Fruit fly (Drosophila melanogaster): ENCODE data around the gene CG13454.

Gene CG13454

dm6 chr3L:15541281-15541680, 24.4 kb upstream of the CG13454 start:
- no peak for TF ChIP-seq br (GFP tag; optimal IDR thresholded peaks at IDR 0.05)
- TF ChIP-seq jim (GFP tag; optimal IDR thresholded peaks at IDR 0.05) = no peak
- TF ChIP-seq sage (GFP tag; optimal IDR thresholded peaks at IDR 0.05) = no peak
- TF ChIP-seq Sp1 (GFP tag; optimal IDR thresholded peaks at IDR 0.05) = no peak
- no peak for TF ChIP-seq CG32264 (GFP tag; optimal IDR thresholded peaks at IDR 0.05)
- no peak for TF ChIP-seq woc (GFP tag; optimal IDR thresholded peaks at IDR 0.05)
- TF ChIP-seq Hnf4 (GFP tag; optimal IDR thresholded peaks at IDR 0.05) = no peak
- TF ChIP-seq tai (GFP tag; optimal IDR thresholded peaks at IDR 0.05) = no peak

DNA sequence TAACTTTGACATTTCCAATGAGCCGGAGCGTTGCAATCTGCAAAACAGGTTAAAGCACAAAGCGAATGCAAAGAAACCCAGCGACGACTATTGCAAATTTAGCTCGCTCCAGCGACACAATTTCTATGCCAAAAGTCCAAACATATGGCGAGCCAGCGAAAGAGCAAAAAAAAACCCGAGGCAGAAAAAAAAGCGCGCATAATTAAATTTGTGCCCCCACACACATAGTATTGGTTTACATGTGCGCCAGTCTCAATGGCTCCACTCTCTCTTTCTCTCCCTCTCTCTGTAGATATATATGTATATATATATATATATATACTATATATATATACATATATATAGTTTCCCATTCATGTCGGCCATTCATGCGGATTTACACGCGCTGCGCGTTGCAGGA, 23.8 kb upstream of the CG13454 start:
- TF ChIP-seq Rel (GFP tag; optimal IDR thresholded peaks at IDR 0.05) (no peak), Rel (tag; optimal IDR thresholded peaks at IDR 0.05) (no peak), CG32264 (GFP tag; optimal IDR thresholded peaks at IDR 0.05) (no peak), Dfd (GFP tag; optimal IDR thresholded peaks at IDR 0.05) (no peak), Mio (GFP tag; optimal IDR thresholded peaks at IDR 0.05) (no peak), CrebA (GFP tag; optimal IDR thresholded peaks at IDR 0.05; ENCODE audit: borderline replicate concordance) (no peak), Hnf4 (GFP tag; optimal IDR thresholded peaks at IDR 0.05) (no peak), Sp1 (GFP tag; optimal IDR thresholded peaks at IDR 0.05) (no peak)

- TF ChIP-seq Jra (GFP tag; optimal IDR thresholded peaks at IDR 0.05) (no peak), dmrt93B (GFP tag; optimal IDR thresholded peaks at IDR 0.05) (no peak)
Observed at dm6 chr3L:15539903-15540409, 23.1 kb upstream of the CG13454 start.

- TF ChIP-seq CrebA (GFP tag; optimal IDR thresholded peaks at IDR 0.05; ENCODE audit: borderline replicate concordance) (no peak), Rel (GFP tag; optimal IDR thresholded peaks at IDR 0.05) (no peak), Rel (tag; optimal IDR thresholded peaks at IDR 0.05) (peak; percentile 95)
Observed at dm6 chr3L:15538582-15539490, 22.0 kb upstream of the CG13454 start.

- no peak for TF ChIP-seq jim (GFP tag; optimal IDR thresholded peaks at IDR 0.05)
- TF ChIP-seq Sp1 (GFP tag; optimal IDR thresholded peaks at IDR 0.05) = peak; percentile 24
- peak in 1 of 2 experiments; percentile 56 for TF ChIP-seq foxo (GFP tag; optimal IDR thresholded peaks at IDR 0.05)
- TF ChIP-seq dmrt93B (GFP tag; optimal IDR thresholded peaks at IDR 0.05) = no peak
- no peak for TF ChIP-seq pan (optimal IDR thresholded peaks at IDR 0.05)
- peak; percentile 10 for TF ChIP-seq sv (GFP tag; optimal IDR thresholded peaks at IDR 0.05)
- no peak for TF ChIP-seq Jra (GFP tag; optimal IDR thresholded peaks at IDR 0.05)
- no peak for TF ChIP-seq N (GFP tag; optimal IDR thresholded peaks at IDR 0.05)
- TF ChIP-seq Hnf4 (GFP tag; optimal IDR thresholded peaks at IDR 0.05) = peak; percentile 14
- no peak for TF ChIP-seq Vsx2 (GFP tag; optimal IDR thresholded peaks at IDR 0.05; ENCODE audit: partially characterized antibody)
- no peak for TF ChIP-seq sage (GFP tag; optimal IDR thresholded peaks at IDR 0.05)
- peak; percentile 53 for TF ChIP-seq rgr (GFP tag; optimal IDR thresholded peaks at IDR 0.05)
- TF ChIP-seq tai (GFP tag; optimal IDR thresholded peaks at IDR 0.05) = no peak
- no peak for TF ChIP-seq woc (GFP tag; optimal IDR thresholded peaks at IDR 0.05)
- TF ChIP-seq CG9705 (GFP tag; optimal IDR thresholded peaks at IDR 0.05) = no peak
- peak; percentile 36 for TF ChIP-seq brk (GFP tag; optimal IDR thresholded peaks at IDR 0.05)
- no peak for TF ChIP-seq CG32264 (GFP tag; optimal IDR thresholded peaks at IDR 0.05)
- peak; percentile 53 for TF ChIP-seq ey (GFP tag; optimal IDR thresholded peaks at IDR 0.05)
- TF ChIP-seq br (GFP tag; optimal IDR thresholded peaks at IDR 0.05) = peak; percentile 24
- no peak for TF ChIP-seq Dfd (GFP tag; optimal IDR thresholded peaks at IDR 0.05)
- TF ChIP-seq OdsH (GFP tag; optimal IDR thresholded peaks at IDR 0.05) = peak; percentile 46
- TF ChIP-seq Myc (optimal IDR thresholded peaks at IDR 0.05) = no peak
- TF ChIP-seq usp (GFP tag; optimal IDR thresholded peaks at IDR 0.05) = no peak
- TF ChIP-seq Hr78 (GFP tag; optimal IDR thresholded peaks at IDR 0.05) = no peak
- no peak for TF ChIP-seq Rel (GFP tag; optimal IDR thresholded peaks at IDR 0.05)
- TF ChIP-seq Rel (tag; optimal IDR thresholded peaks at IDR 0.05) = peak; percentile 25
- TF ChIP-seq fru (GFP tag; optimal IDR thresholded peaks at IDR 0.05) = peak; percentile 66
- no peak for TF ChIP-seq GATAd (GFP tag; optimal IDR thresholded peaks at IDR 0.05)
- no peak for TF ChIP-seq Dif (GFP tag; optimal IDR thresholded peaks at IDR 0.05; ENCODE audit: partially characterized antibody)
- peak; percentile 44 for TF ChIP-seq psq (GFP tag; optimal IDR thresholded peaks at IDR 0.05)
- TF ChIP-seq h (GFP tag; optimal IDR thresholded peaks at IDR 0.05) = peak; percentile 68
- no peak for TF ChIP-seq dsf (GFP tag; optimal IDR thresholded peaks at IDR 0.05; ENCODE audit: borderline replicate concordance)
- TF ChIP-seq HLH106 (tag; optimal IDR thresholded peaks at IDR 0.05) = no peak
- no peak for TF ChIP-seq CrebA (GFP tag; optimal IDR thresholded peaks at IDR 0.05; ENCODE audit: borderline replicate concordance)
- no peak for TF ChIP-seq Mio (GFP tag; optimal IDR thresholded peaks at IDR 0.05)
- TF ChIP-seq Hr83 (GFP tag; optimal IDR thresholded peaks at IDR 0.05; ENCODE audit: poor library complexity, severe bottlenecking) = no peak
Observed at dm6 chr3L:15537916-15538581, 21.2 kb upstream of the CG13454 start.
